Worm (Caenorhabditis elegans) whole organism, L2 larva: Measurements from ENCODE around the gene M60.4.

Experiments used
- ceh-82 ChIP-seq: fragments of 150-350 bp; optimal IDR thresholded peaks from 2 replicates; lab custom pipeline; 2014; ENCODE audit warnings: missing biosample characterization, missing genetic modification characterization
- nhr-12 ChIP-seq: fragments of 150-350 bp; optimal IDR thresholded peaks from 2 replicates; lab custom pipeline; 2014; ENCODE audit warnings: missing biosample characterization, missing genetic modification characterization
- skn-1 ChIP-seq: sonication (generic microtip); optimal IDR thresholded peaks from 2 replicates; lab custom pipeline; 2017; ENCODE audit warnings: missing biosample characterization, missing genetic modification characterization
- ztf-1 ChIP-seq: fragments of 200-800 bp; sonication (Bioruptor generic); conservative IDR thresholded peaks from 2 replicates; pipeline ENCODE4 v1.3.6; 2022; ENCODE audit warnings: missing genetic modification characterization, missing compliant biosample characterization

- TF ChIP-seq ceh-82 (tag; lab: Kevin White, UChicago) (no peak), ztf-1 (GFP tag; lab: Robert Waterston, UW) (no peak), nhr-12 (no peak), skn-1 (tag; lab: Kevin White, UChicago) (no peak)
Measured at ce11 chrX:8247088-8247487, 11.0 kb upstream of the M60.4 start.
